Worm (Caenorhabditis elegans) whole organism, mixed stage, embryonic: Measurements from ENCODE around the gene srx-44.

Source experiments
- blmp-1 ChIP-seq: fragments of 150-350 bp; optimal IDR thresholded peaks from 2 replicates; lab custom pipeline; 2014; ENCODE audit warnings: missing biosample characterization, missing genetic modification characterization
- elt-3 ChIP-seq: fragments of 150-350 bp; optimal IDR thresholded peaks from 2 replicates; lab custom pipeline; 2014; ENCODE audit warnings: missing biosample characterization, missing genetic modification characterization
- mep-1 ChIP-seq: fragments of 150-350 bp; optimal IDR thresholded peaks from 2 replicates; lab custom pipeline; 2017; ENCODE audit warnings: missing biosample characterization, missing genetic modification reagents, missing genetic modification characterization, inconsistent platforms
- nhr-12 ChIP-seq: fragments of 150-350 bp; optimal IDR thresholded peaks from 2 replicates; lab custom pipeline; 2014; ENCODE audit warnings: missing biosample characterization, missing genetic modification characterization
- nhr-76 ChIP-seq: sonication (generic microtip); optimal IDR thresholded peaks from 2 replicates; lab custom pipeline; 2017; ENCODE audit warnings: missing biosample characterization, missing genetic modification characterization
- ztf-11 ChIP-seq: fragments of 150-350 bp; optimal IDR thresholded peaks from 2 replicates; lab custom pipeline; 2014; ENCODE audit warnings: missing biosample characterization, missing genetic modification characterization

DNA sequence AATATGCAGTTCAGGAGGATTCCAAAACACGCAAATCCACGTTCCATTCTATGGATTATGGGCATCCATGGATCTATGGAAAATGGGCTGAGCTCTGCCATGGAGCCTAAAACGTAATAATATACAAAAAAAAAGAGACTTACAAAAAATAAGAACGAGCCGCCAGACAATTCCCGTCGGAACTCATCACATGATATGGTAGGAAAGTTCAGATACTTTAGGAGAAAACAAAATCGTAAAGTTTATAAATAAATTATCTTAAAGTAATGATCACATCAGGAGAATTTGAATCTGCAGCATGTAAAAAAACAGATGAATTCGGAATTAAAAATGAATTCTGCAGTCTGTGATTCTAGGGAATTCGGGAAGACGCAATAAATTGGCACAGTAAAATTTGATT is 4.5 kb upstream of the srx-44 start, which contains the start of gene str-232:
- TF ChIP-seq elt-3 (no peak), nhr-12 (no peak), nhr-76 (tag; lab: Kevin White, UChicago) (no peak), ztf-11 (tag; lab: Kevin White, UChicago) (no peak), mep-1 (tag; lab: Kevin White, UChicago) (no peak), blmp-1 (no peak)
